Worm (Caenorhabditis elegans): ENCODE results near the gene xbx-6.
A peak's percentile ranks its signal among the peaks of the same experiment; 100 is the strongest.

Gene xbx-6

ce11 chrV:9729462-9730162 is 26.8 kb downstream of the xbx-6 start, which contains the start of the genes aagr-3 and drap-1 (continued):
- peak; percentile 39 for TF ChIP-seq F13H6.1 (tag; optimal IDR thresholded peaks at IDR 0.05)
- peak; percentile 55 for TF ChIP-seq lin-13 (GFP tag; optimal IDR thresholded peaks at IDR 0.05)
- TF ChIP-seq egl-27 (tag; optimal IDR thresholded peaks at IDR 0.05), result no peak
- peak; percentile 56 for TF ChIP-seq gmeb-1 (tag; optimal IDR thresholded peaks at IDR 0.05)
- TF ChIP-seq unc-55 (GFP tag; optimal IDR thresholded peaks at IDR 0.05), result peak; percentile 86
- TF ChIP-seq lin-39 (tag; optimal IDR thresholded peaks at IDR 0.05), result no peak
- no peak for TF ChIP-seq mdl-1 (tag; optimal IDR thresholded peaks at IDR 0.05)
- no peak for TF ChIP-seq nhr-23 (tag; optimal IDR thresholded peaks at IDR 0.05)
- no peak for TF ChIP-seq mbf-1 (tag; optimal IDR thresholded peaks at IDR 0.05)
- TF ChIP-seq ztf-4 (tag; optimal IDR thresholded peaks at IDR 0.05), result peak; percentile 12
- no peak for TF ChIP-seq Y55F3AM.14 (GFP tag; optimal IDR thresholded peaks at IDR 0.05)
- peak; percentile 26 for TF ChIP-seq mab-5 (tag; optimal IDR thresholded peaks at IDR 0.05)
- TF ChIP-seq ceh-16 (tag; optimal IDR thresholded peaks at IDR 0.05), result no peak
- peak; percentile 90 for TF ChIP-seq crh-2 (tag; optimal IDR thresholded peaks at IDR 0.05)
- TF ChIP-seq ztf-11 (tag; optimal IDR thresholded peaks at IDR 0.05), result no peak
- peak; percentile 51 for TF ChIP-seq sma-3 (GFP tag; optimal IDR thresholded peaks at IDR 0.05)
- TF ChIP-seq lsy-2 (tag; optimal IDR thresholded peaks at IDR 0.05), result peak in 1 of 2 experiments; percentile 82
- TF ChIP-seq ama-1 (optimal IDR thresholded peaks at IDR 0.05), result peak; percentile 61
- TF ChIP-seq nhr-6 (tag; optimal IDR thresholded peaks at IDR 0.05), result no peak
- peak; percentile 25 for TF ChIP-seq skn-1 (tag; optimal IDR thresholded peaks at IDR 0.05)
- TF ChIP-seq nhr-25 (tag; optimal IDR thresholded peaks at IDR 0.05), result no peak
- TF ChIP-seq C34F6.9 (tag; optimal IDR thresholded peaks at IDR 0.05), result peak; percentile 82
- no peak for TF ChIP-seq peb-1 (tag; optimal IDR thresholded peaks at IDR 0.05)
- TF ChIP-seq sma-9 (GFP tag; optimal IDR thresholded peaks at IDR 0.05), result peak; percentile 40
- no peak for TF ChIP-seq sma-9 (tag; optimal IDR thresholded peaks at IDR 0.05)
- no peak for TF ChIP-seq aly-2 (tag; optimal IDR thresholded peaks at IDR 0.05)
- TF ChIP-seq nhr-129 (tag; optimal IDR thresholded peaks at IDR 0.05), result peak; percentile 77
- TF ChIP-seq blmp-1 (tag; optimal IDR thresholded peaks at IDR 0.05; ENCODE audit: insufficient read depth), result no peak
- no peak for TF ChIP-seq unc-62 (GFP tag; optimal IDR thresholded peaks at IDR 0.05)

- peak; percentile 98 for TF ChIP-seq lin-11 (tag; optimal IDR thresholded peaks at IDR 0.05)
- TF ChIP-seq ztf-11 (tag; optimal IDR thresholded peaks at IDR 0.05), result peak; percentile 39
- peak; percentile 94 for TF ChIP-seq ztf-4 (tag; optimal IDR thresholded peaks at IDR 0.05)
- peak; percentile 85 for TF ChIP-seq egl-27 (tag; optimal IDR thresholded peaks at IDR 0.05)
- TF ChIP-seq mbf-1 (tag; optimal IDR thresholded peaks at IDR 0.05), result no peak
- TF ChIP-seq ztf-1 (GFP tag; conservative IDR thresholded peaks at IDR 0.05), result 0 out of 2 replicates have a peak, but pooled peaks have one; percentile 63
- no peak for TF ChIP-seq dmd-4 (tag; optimal IDR thresholded peaks at IDR 0.05)
- peak; percentile 55 for TF ChIP-seq skn-1 (tag; optimal IDR thresholded peaks at IDR 0.05)
- TF ChIP-seq mab-5 (tag; optimal IDR thresholded peaks at IDR 0.05), result peak; percentile 76
- TF ChIP-seq crh-2 (tag; optimal IDR thresholded peaks at IDR 0.05), result peak; percentile 98
- peak; percentile 90 to 98 for TF ChIP-seq lsy-2 (tag; optimal IDR thresholded peaks at IDR 0.05)
- peak; percentile 98 for TF ChIP-seq nhr-129 (tag; optimal IDR thresholded peaks at IDR 0.05)
- TF ChIP-seq unc-39 (tag; optimal IDR thresholded peaks at IDR 0.05), result peak; percentile 69
- no peak for TF ChIP-seq alr-1 (tag; optimal IDR thresholded peaks at IDR 0.05)
- peak; percentile 90 for TF ChIP-seq sma-9 (GFP tag; optimal IDR thresholded peaks at IDR 0.05)
- TF ChIP-seq sma-9 (tag; optimal IDR thresholded peaks at IDR 0.05), result no peak
- TF ChIP-seq lin-13 (GFP tag; optimal IDR thresholded peaks at IDR 0.05), result peak; percentile 88
- TF ChIP-seq zag-1 (tag; optimal IDR thresholded peaks at IDR 0.05), result peak; percentile 93
- TF ChIP-seq ceh-82 (tag; optimal IDR thresholded peaks at IDR 0.05), result no peak
- no peak for TF ChIP-seq nhr-237 (tag; optimal IDR thresholded peaks at IDR 0.05)
- TF ChIP-seq nhr-23 (tag; optimal IDR thresholded peaks at IDR 0.05), result no peak
- peak; percentile 77 for TF ChIP-seq nhr-11 (tag; optimal IDR thresholded peaks at IDR 0.05)
- peak; percentile 93 for TF ChIP-seq sma-3 (GFP tag; optimal IDR thresholded peaks at IDR 0.05)
- TF ChIP-seq fos-1 (tag; optimal IDR thresholded peaks at IDR 0.05), result peak; percentile 97
- TF ChIP-seq Y55F3AM.14 (GFP tag; optimal IDR thresholded peaks at IDR 0.05), result peak; percentile 90
- TF ChIP-seq C34F6.9 (tag; optimal IDR thresholded peaks at IDR 0.05), result peak; percentile 96
- peak; percentile 91 for TF ChIP-seq ceh-16 (tag; optimal IDR thresholded peaks at IDR 0.05)
- TF ChIP-seq unc-62 (GFP tag; optimal IDR thresholded peaks at IDR 0.05), result no peak
- no peak for TF ChIP-seq aly-2 (tag; optimal IDR thresholded peaks at IDR 0.05)
- peak; percentile 61 for TF ChIP-seq sem-4 (tag; optimal IDR thresholded peaks at IDR 0.05)
- peak; percentile 93 for TF ChIP-seq nhr-25 (tag; optimal IDR thresholded peaks at IDR 0.05)
- TF ChIP-seq R02D3.7 (tag; optimal IDR thresholded peaks at IDR 0.05), result no peak
- TF ChIP-seq nhr-6 (tag; optimal IDR thresholded peaks at IDR 0.05), result peak; percentile 77
- TF ChIP-seq snpc-4 (tag; optimal IDR thresholded peaks at IDR 0.05), result peak; percentile 79
- peak; percentile 61 for TF ChIP-seq ZK546.5 (tag; optimal IDR thresholded peaks at IDR 0.05)
- peak; percentile 68 for TF ChIP-seq gmeb-1 (tag; optimal IDR thresholded peaks at IDR 0.05)
- TF ChIP-seq unc-55 (GFP tag; optimal IDR thresholded peaks at IDR 0.05), result peak; percentile 95
- TF ChIP-seq nhr-21 (tag; optimal IDR thresholded peaks at IDR 0.05), result peak; percentile 96
- no peak for TF ChIP-seq nhr-77 (tag; optimal IDR thresholded peaks at IDR 0.05)
- TF ChIP-seq F13H6.1 (tag; optimal IDR thresholded peaks at IDR 0.05), result peak; percentile 98
- peak; percentile 76 for TF ChIP-seq blmp-1 (tag; optimal IDR thresholded peaks at IDR 0.05; ENCODE audit: insufficient read depth)
These were observed 28.2 kb downstream of the xbx-6 start for ce11 chrV:9730743-9731706.
